Fruit fly (Drosophila melanogaster) ovary, adult (tissue): ENCODE measurements around the gene CG3699.

Experiments used
- CG17801 ChIP-seq: fragments of 200-800 bp; optimal IDR thresholded peaks from 2 replicates; lab custom pipeline; 2019; ENCODE audit warnings: missing biosample characterization, mild to moderate bottlenecking, missing genetic modification characterization, moderate library complexity; ENCODE audit not compliant: partially characterized antibody

The CG3699 gene

dm6 chrX:930048-930800 lies 17.1 kb downstream of the CG3699 start, which contains the start of gene CG3708:
Gene CG3708 (minus strand): TSS chrX:930098.
- no peak for TF ChIP-seq CG17801

- TF ChIP-seq CG17801, result no peak
These were observed 19.4 kb downstream of the CG3699 start, which contains the start of the genes CG43867 and MED22 for dm6 chrX:927863-928257. Gene CG43867 (minus strand): TSS chrX:927975. Gene MED22 (plus strand): TSS chrX:928139.

dm6 chrX:927209-927862 lies 20.0 kb downstream of the CG3699 start, which contains the start of gene Lztr1:
Gene Lztr1 (minus strand): TSS chrX:927582.
- TF ChIP-seq CG17801, result no peak

- no peak for TF ChIP-seq CG17801
These were observed 25.9 kb downstream of the CG3699 start for dm6 chrX:921359-921758.

DNA sequence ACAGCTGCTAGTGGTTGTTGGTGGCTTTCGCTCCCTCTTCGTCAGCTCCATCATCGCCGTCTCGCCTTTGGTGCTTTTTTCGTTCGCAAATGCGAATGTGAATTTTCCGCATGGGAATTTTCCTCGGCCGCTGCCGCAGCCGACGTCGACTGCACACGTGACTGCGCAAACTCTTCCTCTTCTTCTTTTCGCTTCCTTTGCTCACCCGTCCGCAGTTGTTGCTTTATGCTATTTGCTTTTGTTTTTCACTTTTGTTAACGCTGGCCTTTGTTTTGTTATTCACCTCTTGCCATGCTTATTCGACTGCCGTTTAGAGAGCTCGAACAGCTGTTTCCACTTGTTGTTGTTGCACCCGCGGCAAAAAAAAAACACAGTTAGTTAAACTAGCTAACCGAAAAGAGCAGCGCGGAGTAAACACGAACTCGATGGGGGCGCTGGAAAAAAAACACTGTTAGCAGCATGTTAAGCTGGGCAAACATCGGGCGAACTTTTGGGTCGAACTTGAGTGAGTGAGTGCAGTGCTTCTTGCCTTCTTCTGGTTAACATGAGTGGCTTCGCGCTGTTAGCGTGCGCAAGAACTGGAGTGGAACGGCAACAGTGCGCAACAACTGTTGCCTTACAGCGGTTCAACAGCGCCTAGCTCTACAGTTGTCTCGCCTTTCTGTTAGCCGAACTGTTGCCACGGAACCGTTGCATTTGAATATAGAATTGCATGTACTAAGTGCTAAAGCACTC lies 38.4 kb downstream of the CG3699 start:
- no peak for TF ChIP-seq CG17801

DNA sequence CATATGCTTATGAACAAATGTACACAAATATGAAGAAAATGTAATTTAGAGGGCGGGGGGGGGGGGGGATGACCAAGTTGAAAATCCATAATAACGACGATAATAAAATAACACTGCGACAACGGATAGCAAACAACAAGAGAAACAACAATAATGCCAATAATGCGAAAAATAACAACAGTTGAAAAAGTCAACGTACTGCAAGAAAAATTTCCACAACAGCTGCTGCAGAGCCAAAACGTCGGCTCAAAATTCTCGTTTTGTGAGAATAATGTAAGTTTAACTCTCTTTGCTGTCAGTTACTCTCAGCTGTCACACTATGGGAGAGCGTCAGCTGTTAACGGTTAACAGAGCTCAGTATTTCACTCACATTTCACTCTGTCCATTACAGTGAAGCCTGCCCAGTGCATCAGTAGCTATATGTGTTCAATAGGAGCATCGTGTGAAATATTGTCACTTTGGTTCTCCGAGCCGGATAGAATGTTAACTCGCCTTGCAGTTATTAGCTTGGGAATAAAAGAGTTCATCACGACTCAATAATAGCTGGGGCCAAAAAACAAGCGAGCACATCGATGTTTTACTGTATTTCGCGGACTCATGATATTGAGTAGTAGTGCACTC lies 46.5 kb downstream of the CG3699 start:
- peak; percentile 96 for TF ChIP-seq CG17801

dm6 chrX:899407-900050 lies 47.8 kb downstream of the CG3699 start:
- no peak for TF ChIP-seq CG17801

DNA sequence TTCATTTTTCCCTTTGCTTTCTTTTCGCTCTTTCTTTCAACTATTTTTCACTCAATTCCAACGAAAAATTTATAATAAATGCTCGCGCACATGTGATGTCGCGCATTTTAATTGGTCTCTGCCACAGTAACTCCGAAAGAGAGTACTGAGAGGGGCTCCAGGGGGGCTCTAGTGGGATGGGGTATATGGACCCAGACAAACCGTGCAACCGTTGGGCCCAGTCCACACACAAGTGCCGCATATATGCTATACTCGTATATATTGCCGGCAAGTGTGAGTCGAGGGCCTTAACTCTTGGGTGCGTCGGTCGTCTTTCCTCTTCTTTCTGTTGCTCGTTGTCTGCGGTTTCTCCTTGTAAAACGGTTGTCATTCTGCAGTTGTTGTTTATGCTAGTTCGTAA lies 48.9 kb downstream of the CG3699 start:
- TF ChIP-seq CG17801, result no peak
